Fruit fly (Drosophila melanogaster): Measurements from ENCODE around the gene Taf1.
A peak's percentile ranks its signal among the peaks of the same experiment; 100 is the strongest.

Gene Taf1

dm6 chr3R:6605142-6605541 lies 41.5 kb upstream of the Taf1 start:
- TF ChIP-seq CG11695 (GFP tag; IDR thresholded peaks at IDR 0.05) (no peak), CG5245 (GFP tag; optimal IDR thresholded peaks at IDR 0.05) (no peak), fd96Cb (tag; optimal IDR thresholded peaks at IDR 0.05) (no peak), CG2199 (GFP tag; IDR thresholded peaks at IDR 0.05) (no peak), CTCF (GFP tag; optimal IDR thresholded peaks at IDR 0.05) (peak; percentile 57), Ssrp (tag; optimal IDR thresholded peaks at IDR 0.05) (no peak), mld (GFP tag; IDR thresholded peaks at IDR 0.05; ENCODE audit: partially characterized antibody) (no peak), fd3F (GFP tag; optimal IDR thresholded peaks at IDR 0.05) (no peak)

DNA sequence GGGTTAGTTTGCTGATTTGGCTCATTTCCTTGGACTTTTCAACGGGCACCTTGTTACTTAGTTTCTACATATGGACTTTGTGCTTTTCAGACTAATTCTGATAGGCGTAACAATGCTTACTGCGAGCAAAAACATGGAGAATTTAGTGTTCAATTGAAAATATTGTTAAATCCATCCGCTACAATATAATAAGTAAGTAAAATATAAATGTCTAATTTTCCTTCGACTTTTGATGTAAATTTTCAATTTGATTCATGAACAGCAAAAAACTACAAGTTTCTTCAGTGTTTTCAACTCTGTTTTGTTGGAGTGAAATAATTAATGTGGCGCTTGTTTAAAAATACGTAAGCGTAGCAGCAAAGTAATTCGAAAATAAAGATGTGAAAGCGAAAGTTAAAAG lies 37.9 kb upstream of the Taf1 start, which contains the start of gene glob2:
TSS of gene glob2 (minus strand) at position 101 of the 400 bp plus-strand sequence.
- no peak for TF ChIP-seq Hsf (GFP tag; optimal IDR thresholded peaks at IDR 0.05)
- no peak for TF ChIP-seq trh (GFP tag; optimal IDR thresholded peaks at IDR 0.05)
- TF ChIP-seq stwl (tag; optimal IDR thresholded peaks at IDR 0.05), result no peak
- no peak for TF ChIP-seq CG32772 (GFP tag; IDR thresholded peaks at IDR 0.05)
- TF ChIP-seq tx (GFP tag; optimal IDR thresholded peaks at IDR 0.05), result no peak
- no peak for TF ChIP-seq Sox102F (GFP tag; optimal IDR thresholded peaks at IDR 0.05)
- no peak for TF ChIP-seq crol (GFP tag; IDR thresholded peaks at IDR 0.05)
- no peak for TF ChIP-seq slp2 (GFP tag; optimal IDR thresholded peaks at IDR 0.05)
- no peak for TF ChIP-seq YL-1 (GFP tag; optimal IDR thresholded peaks at IDR 0.05)
- no peak for TF ChIP-seq CG8359 (GFP tag; optimal IDR thresholded peaks at IDR 0.05; ENCODE audit: borderline replicate concordance)

DNA sequence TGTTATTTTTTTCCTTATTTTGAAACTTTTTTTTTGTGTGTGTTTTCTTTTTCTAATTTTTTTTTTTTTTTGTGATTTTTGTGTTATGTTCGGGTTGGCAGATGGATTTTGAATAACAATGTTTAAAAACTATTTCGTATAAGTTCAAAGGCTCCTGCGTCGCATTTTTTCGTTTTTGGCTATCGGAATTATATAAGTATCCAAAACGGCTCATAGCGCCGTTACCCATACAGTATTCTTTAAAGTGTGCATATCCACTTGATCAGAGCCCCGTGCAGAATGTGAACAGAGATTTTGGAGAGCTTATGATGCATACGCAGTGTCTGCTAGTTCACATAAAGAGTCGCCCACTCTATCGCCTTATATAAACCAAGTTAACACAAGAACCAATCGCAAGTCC lies 18.9 kb upstream of the Taf1 start, which contains the start of gene sowi:
TSS of gene sowi (minus strand) at position 101 of the 400 bp plus-strand sequence.
- TF ChIP-seq ham (GFP tag; IDR thresholded peaks at IDR 0.05) (no peak), psq (GFP tag; optimal IDR thresholded peaks at IDR 0.05) (no peak), lola (GFP tag; optimal IDR thresholded peaks at IDR 0.05) (no peak), CG16815 (GFP tag; optimal IDR thresholded peaks at IDR 0.05) (no peak), MBD-R2 (GFP tag; IDR thresholded peaks at IDR 0.05) (no peak), slbo (GFP tag; IDR thresholded peaks at IDR 0.05) (no peak), ftz-f1 (GFP tag; optimal IDR thresholded peaks at IDR 0.05) (no peak), scrt (GFP tag; optimal IDR thresholded peaks at IDR 0.05) (no peak), p53 (GFP tag; optimal IDR thresholded peaks at IDR 0.05) (no peak), toy (GFP tag; IDR thresholded peaks at IDR 0.05) (no peak), CG12769 (tag; optimal IDR thresholded peaks at IDR 0.05) (no peak), H2.0 (GFP tag; IDR thresholded peaks at IDR 0.05) (no peak), CkIIα-i1 (GFP tag; IDR thresholded peaks at IDR 0.05) (no peak), nerfin-2 (GFP tag; IDR thresholded peaks at IDR 0.05; ENCODE audit: partially characterized antibody) (no peak), sug (tag; optimal IDR thresholded peaks at IDR 0.05) (no peak), CG8359 (GFP tag; optimal IDR thresholded peaks at IDR 0.05; ENCODE audit: borderline replicate concordance) (no peak)

DNA sequence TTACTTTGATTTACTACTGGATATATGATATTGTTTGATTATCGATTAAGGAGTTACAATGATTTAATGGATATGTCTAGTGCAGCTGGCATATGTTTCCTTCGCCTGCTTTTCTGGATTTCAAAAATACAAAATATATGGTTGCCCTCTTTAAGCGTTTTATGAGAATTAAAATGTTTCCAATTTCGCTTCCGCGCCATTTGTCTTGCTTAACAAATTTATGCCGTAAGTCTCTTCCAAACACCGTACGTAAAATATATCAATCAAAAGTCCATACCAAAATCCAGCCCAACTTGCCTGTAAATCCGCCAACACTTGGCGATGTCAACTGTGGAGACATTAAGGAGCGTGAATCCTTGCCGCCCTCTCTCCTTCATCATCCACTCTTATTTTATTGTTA lies 17.5 kb upstream of the Taf1 start, which contains the start of gene CG15177:
TSS of gene CG15177 (minus strand) at position 101 of the 400 bp plus-strand sequence.
- no peak for TF ChIP-seq CG30020 (tag; optimal IDR thresholded peaks at IDR 0.05)
- no peak for TF ChIP-seq salm (tag; optimal IDR thresholded peaks at IDR 0.05)
- no peak for TF ChIP-seq Adf1 (GFP tag; IDR thresholded peaks at IDR 0.05)
- no peak for TF ChIP-seq CG4360 (GFP tag; IDR thresholded peaks at IDR 0.05)
- TF ChIP-seq CG34376 (GFP tag; optimal IDR thresholded peaks at IDR 0.05), result no peak
- TF ChIP-seq CG4707 (GFP tag; optimal IDR thresholded peaks at IDR 0.05), result no peak
- no peak for TF ChIP-seq abd-A (tag; optimal IDR thresholded peaks at IDR 0.05)
- TF ChIP-seq CG13123 (GFP tag; optimal IDR thresholded peaks at IDR 0.05), result no peak
- TF ChIP-seq ato (GFP tag; IDR thresholded peaks at IDR 0.05; ENCODE audit: partially characterized antibody), result no peak
- TF ChIP-seq CG34422 (GFP tag; IDR thresholded peaks at IDR 0.05), result no peak
- TF ChIP-seq CG7357 (GFP tag; IDR thresholded peaks at IDR 0.05), result no peak
- no peak for TF ChIP-seq CG1832 (GFP tag; optimal IDR thresholded peaks at IDR 0.05)
- TF ChIP-seq Sry-δ (GFP tag; optimal IDR thresholded peaks at IDR 0.05), result no peak
- no peak for TF ChIP-seq CG10366 (GFP tag; IDR thresholded peaks at IDR 0.05)
- no peak for TF ChIP-seq CG7786 (GFP tag; optimal IDR thresholded peaks at IDR 0.05)
- no peak for TF ChIP-seq amos (GFP tag; IDR thresholded peaks at IDR 0.05; ENCODE audit: partially characterized antibody)
- no peak for TF ChIP-seq gro (GFP tag; optimal IDR thresholded peaks at IDR 0.05)

All from whole organism, embryonic.